Worm (Caenorhabditis elegans) whole organism, L4 larva: ENCODE measurements around the gene F10G7.10.

Experiments
- T20F7.1 ChIP-seq: fragments of 200-800 bp; sonication (Bioruptor generic); optimal IDR thresholded peaks from 2 replicates; lab custom pipeline; 2018; ENCODE audit warnings: mild to moderate bottlenecking, missing genetic modification characterization, missing compliant biosample characterization
- ZK337.2 ChIP-seq: fragments of 200-800 bp; sonication (Bioruptor generic); IDR thresholded peaks from 2 replicates; pipeline ENCODE4 v1.3.6; 2022; ENCODE audit warnings: missing genetic modification reagents, missing genetic modification characterization, missing compliant biosample characterization
- aha-1 ChIP-seq: fragments of 150-350 bp; peaks from one replicate; lab custom pipeline; 2014; ENCODE audit warnings: missing biosample characterization, missing genetic modification characterization
- arid-1 ChIP-seq: fragments of 200-800 bp; sonication (Bioruptor generic); conservative IDR thresholded peaks from 2 replicates; pipeline ENCODE4 v1.3.6; 2022; ENCODE audit warnings: missing genetic modification reagents, missing genetic modification characterization, missing compliant biosample characterization
- attf-4 ChIP-seq: sonication (generic microtip); optimal IDR thresholded peaks from 3 replicates; lab custom pipeline; 2017; ENCODE audit warnings: missing biosample characterization, missing genetic modification characterization
- ceh-28 ChIP-seq: fragments of 150-350 bp; optimal IDR thresholded peaks from 2 replicates; lab custom pipeline; 2014; ENCODE audit warnings: missing biosample characterization, missing genetic modification reagents, missing genetic modification characterization
- ceh-32 ChIP-seq: sonication (generic microtip); optimal IDR thresholded peaks from 2 replicates; lab custom pipeline; 2016; ENCODE audit warnings: mild to moderate bottlenecking, missing genetic modification characterization, missing compliant biosample characterization; ENCODE audit not compliant: poor library complexity
- daf-12 ChIP-seq: fragments of 150-350 bp; optimal IDR thresholded peaks from 2 replicates; lab custom pipeline; 2014; ENCODE audit warnings: missing biosample characterization, missing genetic modification reagents, missing genetic modification characterization
- dmd-6 ChIP-seq: fragments of 200-800 bp; sonication (Bioruptor generic); IDR thresholded peaks from 2 replicates; pipeline ENCODE4 v1.3.6; 2022; ENCODE audit warnings: missing genetic modification reagents, missing genetic modification characterization, missing compliant biosample characterization
- egl-43 ChIP-seq: fragments of 200-800 bp; sonication (Bioruptor generic); IDR thresholded peaks from 2 replicates; pipeline ENCODE4 v1.3.6; 2022; ENCODE audit warnings: missing genetic modification reagents, missing genetic modification characterization, missing compliant biosample characterization
- gei-8 ChIP-seq: fragments of 200-800 bp; sonication (Bioruptor generic); optimal IDR thresholded peaks from 2 replicates; lab custom pipeline; 2018; ENCODE audit warnings: mild to moderate bottlenecking, missing genetic modification characterization, missing compliant biosample characterization
- hlh-11 ChIP-seq: fragments of 200-800 bp; sonication (Bioruptor generic); optimal IDR thresholded peaks from 2 replicates; lab custom pipeline; 2018; ENCODE audit warnings: mild to moderate bottlenecking, missing genetic modification characterization, missing compliant biosample characterization
- lin-1 ChIP-seq: fragments of 200-800 bp; sonication (Bioruptor generic); IDR thresholded peaks from 2 replicates; pipeline ENCODE4 v1.3.6; 2022; ENCODE audit warnings: missing genetic modification reagents, missing genetic modification characterization, missing compliant biosample characterization
- lin-15B ChIP-seq: fragments of 150-350 bp; sonication (generic microtip); optimal IDR thresholded peaks from 3 replicates; lab custom pipeline; 2014; ENCODE audit warnings: missing biosample characterization, missing genetic modification characterization
- lin-38 ChIP-seq: fragments of 200-800 bp; sonication (Bioruptor generic); IDR thresholded peaks from 2 replicates; pipeline ENCODE4 v1.3.6; 2022; ENCODE audit warnings: missing genetic modification reagents, missing genetic modification characterization, missing compliant biosample characterization
- madf-9 ChIP-seq: fragments of 200-800 bp; sonication (Bioruptor generic); conservative IDR thresholded peaks from 2 replicates; pipeline ENCODE4 v1.3.6; 2022; ENCODE audit warnings: missing genetic modification reagents, missing genetic modification characterization, missing compliant biosample characterization
- nhr-10 ChIP-seq: fragments of 150-350 bp; optimal IDR thresholded peaks from 2 replicates; lab custom pipeline; 2014; ENCODE audit warnings: missing biosample characterization, missing genetic modification characterization
- nhr-102 ChIP-seq: sonication (generic microtip); optimal IDR thresholded peaks from 2 replicates; lab custom pipeline; 2016; ENCODE audit warnings: mild to moderate bottlenecking, missing genetic modification characterization, moderate library complexity, missing compliant biosample characterization
- nhr-237 ChIP-seq: sonication (generic microtip); optimal IDR thresholded peaks from 2 replicates; lab custom pipeline; 2017; ENCODE audit warnings: missing biosample characterization, missing genetic modification characterization
- nhr-28 ChIP-seq: fragments of 150-350 bp; optimal IDR thresholded peaks from 2 replicates; lab custom pipeline; 2014; ENCODE audit warnings: missing biosample characterization, missing genetic modification characterization
- nhr-41 ChIP-seq: fragments of 200-800 bp; sonication (Bioruptor generic); IDR thresholded peaks from 2 replicates; pipeline ENCODE4 v1.3.6; 2022; ENCODE audit warnings: missing genetic modification reagents, missing genetic modification characterization, missing compliant biosample characterization
- pha-4 ChIP-seq, 2 experiments: fragments of 150-350 bp in 1 of 2; fragments of 200-800 bp in 1 of 2; sonication (Bioruptor generic) in 1 of 2; IDR thresholded peaks in 1 of 2; optimal IDR thresholded peaks in 1 of 2; 2 replicates each; pipeline versions ENCODE4 v1.3.6 to Lab custom; 2014 to 2022; ENCODE audit warnings: missing genetic modification characterization in 2 of 2, missing genetic modification reagents in 2 of 2, missing biosample characterization in 1 of 2, missing compliant biosample characterization in 1 of 2
- php-3 ChIP-seq: fragments of 200-800 bp; sonication (Bioruptor generic); IDR thresholded peaks from 2 replicates; pipeline ENCODE4 v1.3.6; 2022; ENCODE audit warnings: missing genetic modification reagents, missing genetic modification characterization, missing compliant biosample characterization
- snpc-4 ChIP-seq: fragments of 150-350 bp; optimal IDR thresholded peaks from 2 replicates; lab custom pipeline; 2014; ENCODE audit warnings: missing biosample characterization, missing genetic modification characterization
- spr-1 ChIP-seq: sonication (generic microtip); optimal IDR thresholded peaks from 2 replicates; lab custom pipeline; 2016; ENCODE audit warnings: mild to moderate bottlenecking, missing genetic modification characterization, missing compliant biosample characterization
- spr-3 ChIP-seq: fragments of 200-800 bp; sonication (Bioruptor generic); optimal IDR thresholded peaks from 2 replicates; lab custom pipeline; 2018; ENCODE audit warnings: mild to moderate bottlenecking, missing genetic modification characterization, missing compliant biosample characterization
- unc-39 ChIP-seq: sonication (generic microtip); optimal IDR thresholded peaks from 2 replicates; lab custom pipeline; 2017; ENCODE audit warnings: missing biosample characterization, missing genetic modification characterization
- unc-62 ChIP-seq, 3 experiments: fragments of 150-350 bp in 1 of 3; sonication (generic microtip); optimal IDR thresholded peaks in 2 of 3; peaks in 1 of 3; 1 replicate in 1 of 3; 2 replicates in 2 of 3; lab custom pipeline; 2014 to 2017; ENCODE audit warnings: missing biosample characterization in 3 of 3, missing genetic modification characterization in 3 of 3, missing genetic modification reagents in 3 of 3, missing genotype in 1 of 3
- zag-1 ChIP-seq: fragments of 150-350 bp; optimal IDR thresholded peaks from 2 replicates; lab custom pipeline; 2014; ENCODE audit warnings: missing biosample characterization, missing genetic modification characterization
- zfp-2 ChIP-seq: sonication (generic microtip); optimal IDR thresholded peaks from 2 replicates; lab custom pipeline; 2016; ENCODE audit warnings: mild to moderate bottlenecking, missing genetic modification characterization, missing compliant biosample characterization
- zip-2 ChIP-seq: fragments of 150-350 bp; optimal IDR thresholded peaks from 2 replicates; lab custom pipeline; 2014; ENCODE audit warnings: missing biosample characterization, missing genetic modification characterization

Gene F10G7.10

ce11 chrII:4762574-4763285 lies 36.7 kb upstream of the F10G7.10 start, which contains the start of gene F26G1.2:
TSS of gene F26G1.2 (plus strand) at chrII:4763081.
- no peak for TF ChIP-seq ceh-28 (tag; lab: Kevin White, UChicago)
- no peak for TF ChIP-seq lin-1 (GFP tag; lab: Robert Waterston, UW)
- TF ChIP-seq nhr-28 (tag; lab: Kevin White, UChicago), result peak; percentile 57
- TF ChIP-seq egl-43, result peak; percentile 15; the same call in 1 of the 2 replicates
- TF ChIP-seq aha-1 (tag; lab: Kevin White, UChicago), result peak; percentile 69

- TF ChIP-seq dmd-6 (GFP tag; lab: Robert Waterston, UW) (peak; percentile 16), zip-2 (tag; lab: Kevin White, UChicago) (no peak), hlh-11 (tag; lab: Kevin White, UChicago) (peak; percentile 18), unc-39 (tag; lab: Kevin White, UChicago) (no peak)
Observed at ce11 chrII:4761020-4761419, 35.0 kb upstream of the F10G7.10 start.

- peak; percentile 86 for TF ChIP-seq aha-1 (tag; lab: Kevin White, UChicago)
- TF ChIP-seq nhr-41, result no peak
- TF ChIP-seq arid-1 (GFP tag; lab: Robert Waterston, UW), result no peak
- TF ChIP-seq nhr-10 (tag; lab: Kevin White, UChicago), result no peak
- peak in 1 of 2 experiments; percentile 32 for TF ChIP-seq unc-62 (GFP tag; optimal IDR thresholded peaks at IDR 0.05 in 1 of 2; lab: Kevin White, UChicago)
- TF ChIP-seq unc-62 (tag; optimal IDR thresholded peaks at IDR 0.05; lab: Kevin White, UChicago), result no peak
Observed at ce11 chrII:4759835-4760234, 33.8 kb upstream of the F10G7.10 start.

- TF ChIP-seq lin-15B (tag; lab: Kevin White, UChicago), result no peak
Observed at ce11 chrII:4758462-4758861, 32.4 kb upstream of the F10G7.10 start, which contains the start of gene F26G1.3. TSS of gene F26G1.3 (plus strand) at chrII:4758762.

- TF ChIP-seq arid-1 (GFP tag; lab: Robert Waterston, UW) (no peak), snpc-4 (tag; lab: Kevin White, UChicago) (no peak), aha-1 (tag; lab: Kevin White, UChicago) (no peak), gei-8 (no peak), madf-9 (no peak), php-3 (GFP tag; lab: Robert Waterston, UW) (no peak), nhr-102 (tag; lab: Kevin White, UChicago) (no peak), nhr-237 (tag; lab: Kevin White, UChicago) (no peak), pha-4 (GFP tag; IDR thresholded peaks at IDR 0.05; lab: Robert Waterston, UW) (no peak), pha-4 (tag; optimal IDR thresholded peaks at IDR 0.05; lab: Kevin White, UChicago) (no peak), zfp-2 (no peak), daf-12 (tag; lab: Kevin White, UChicago) (no peak), spr-1 (tag; lab: Kevin White, UChicago) (no peak), T20F7.1 (GFP tag; lab: Kevin White, UChicago) (no peak), ceh-32 (tag; lab: Kevin White, UChicago) (no peak), spr-3 (GFP tag; lab: Kevin White, UChicago) (no peak), lin-38 (GFP tag; lab: Robert Waterston, UW) (no peak), ZK337.2 (no peak), attf-4 (tag; lab: Kevin White, UChicago) (no peak), zag-1 (tag; lab: Kevin White, UChicago) (no peak)
- TF ChIP-seq, all 104 proteins: peak for 0
Observed at ce11 chrII:4756751-4757150, 30.7 kb upstream of the F10G7.10 start, which contains the start of gene C27D9.2. TSS of gene C27D9.2 (minus strand) at chrII:4756851.
